Worm (Caenorhabditis elegans): ENCODE measurements around the gene fbl-1.

Gene fbl-1

ce11 chrIV:9540342-9540856 lies at the start of gene fbl-1:
Gene fbl-1, plus strand, starts transcription at chrIV:9540806.
- TF ChIP-seq tbx-7 (tag; optimal IDR thresholded peaks at IDR 0.05) (no peak), fkh-10 (GFP tag; optimal IDR thresholded peaks at IDR 0.05) (no peak), ceh-22 (tag; optimal IDR thresholded peaks at IDR 0.05) (no peak), unc-55 (GFP tag; optimal IDR thresholded peaks at IDR 0.05) (no peak), ceh-30 (tag; optimal IDR thresholded peaks at IDR 0.05) (no peak), F13H6.1 (tag; optimal IDR thresholded peaks at IDR 0.05) (no peak), hlh-30 (tag; optimal IDR thresholded peaks at IDR 0.05; ENCODE audit: insufficient read depth) (no peak), Y22D7AL.16 (tag; optimal IDR thresholded peaks at IDR 0.05) (no peak), ceh-31 (tag; optimal IDR thresholded peaks at IDR 0.05) (no peak), syd-9 (tag; optimal IDR thresholded peaks at IDR 0.05) (no peak), ceh-45 (GFP tag; IDR thresholded peaks at IDR 0.05) (no peak), unc-86 (tag; optimal IDR thresholded peaks at IDR 0.05) (no peak), sox-2 (GFP tag; IDR thresholded peaks at IDR 0.05) (no peak), ets-4 (tag; optimal IDR thresholded peaks at IDR 0.05) (no peak)

- TF ChIP-seq lim-6 (tag; optimal IDR thresholded peaks at IDR 0.05) (no peak), madf-2 (tag; optimal IDR thresholded peaks at IDR 0.05) (no peak), ceh-18 (tag; optimal IDR thresholded peaks at IDR 0.05) (no peak), sox-4 (tag; optimal IDR thresholded peaks at IDR 0.05) (no peak), fax-1 (tag; optimal IDR thresholded peaks at IDR 0.05) (no peak), pha-2 (tag; optimal IDR thresholded peaks at IDR 0.05) (no peak), gmeb-2 (tag; optimal IDR thresholded peaks at IDR 0.05) (no peak), T23F11.4 (GFP tag; optimal IDR thresholded peaks at IDR 0.05) (no peak), ceh-34 (tag; optimal IDR thresholded peaks at IDR 0.05) (no peak), ceh-19 (GFP tag; optimal IDR thresholded peaks at IDR 0.05) (no peak), che-1 (tag; optimal IDR thresholded peaks at IDR 0.05) (no peak), rnt-1 (tag; optimal IDR thresholded peaks at IDR 0.05) (no peak), ama-1 (optimal IDR thresholded peaks at IDR 0.05) (no peak), pax-1 (tag; optimal IDR thresholded peaks at IDR 0.05) (no peak), ceh-9 (tag; optimal IDR thresholded peaks at IDR 0.05) (no peak), pag-3 (tag; optimal IDR thresholded peaks at IDR 0.05; ENCODE audit: borderline replicate concordance) (no peak)
Observed at ce11 chrIV:9496306-9496705, 44.3 kb upstream of the fbl-1 start, which contains the start of gene sru-3. Gene sru-3, plus strand, starts transcription at chrIV:9496606.

ce11 chrIV:9498088-9498487 lies 42.5 kb upstream of the fbl-1 start, which contains the start of gene sru-4:
Gene sru-4, plus strand, starts transcription at chrIV:9498388.
- no peak for TF ChIP-seq ref-2 (tag; optimal IDR thresholded peaks at IDR 0.05)
- no peak for TF ChIP-seq unc-86 (tag; optimal IDR thresholded peaks at IDR 0.05)
- no peak for TF ChIP-seq hlh-15 (tag; optimal IDR thresholded peaks at IDR 0.05)
- no peak for TF ChIP-seq lim-6 (tag; optimal IDR thresholded peaks at IDR 0.05)
- TF ChIP-seq Y22D7AL.16 (tag; optimal IDR thresholded peaks at IDR 0.05) = no peak
- no peak for TF ChIP-seq dve-1 (tag; optimal IDR thresholded peaks at IDR 0.05)
- TF ChIP-seq ahr-1 (tag; optimal IDR thresholded peaks at IDR 0.05) = no peak
- no peak for TF ChIP-seq lin-11 (tag; optimal IDR thresholded peaks at IDR 0.05)
- TF ChIP-seq ets-4 (tag; optimal IDR thresholded peaks at IDR 0.05) = no peak
- no peak for TF ChIP-seq ceh-18 (tag; optimal IDR thresholded peaks at IDR 0.05)
- no peak for TF ChIP-seq pax-1 (tag; optimal IDR thresholded peaks at IDR 0.05)
- TF ChIP-seq ceh-19 (GFP tag; optimal IDR thresholded peaks at IDR 0.05) = no peak
- no peak for TF ChIP-seq pha-4 (tag; optimal IDR thresholded peaks at IDR 0.05)
- no peak for TF ChIP-seq ttx-3 (tag; optimal IDR thresholded peaks at IDR 0.05)
- TF ChIP-seq mec-3 (tag; optimal IDR thresholded peaks at IDR 0.05; ENCODE audit: borderline replicate concordance) = no peak

- TF ChIP-seq tbx-7 (tag; optimal IDR thresholded peaks at IDR 0.05) (no peak), syd-9 (tag; optimal IDR thresholded peaks at IDR 0.05) (no peak), ceh-2 (tag; optimal IDR thresholded peaks at IDR 0.05) (no peak), hlh-13 (GFP tag; optimal IDR thresholded peaks at IDR 0.05) (no peak), hlh-6 (tag; optimal IDR thresholded peaks at IDR 0.05) (no peak), ceh-24 (tag; optimal IDR thresholded peaks at IDR 0.05) (no peak), C38D4.7 (GFP tag; optimal IDR thresholded peaks at IDR 0.05) (no peak), ceh-18 (tag; optimal IDR thresholded peaks at IDR 0.05) (no peak), pros-1 (tag; optimal IDR thresholded peaks at IDR 0.05) (no peak), dve-1 (tag; optimal IDR thresholded peaks at IDR 0.05) (no peak), K02D7.2 (tag; optimal IDR thresholded peaks at IDR 0.05) (no peak), hlh-15 (tag; optimal IDR thresholded peaks at IDR 0.05) (no peak), rnt-1 (tag; optimal IDR thresholded peaks at IDR 0.05) (no peak)
Observed at ce11 chrIV:9499636-9500035, 41.0 kb upstream of the fbl-1 start.

Data from whole organism, late embryonic.